Fruit fly (Drosophila melanogaster) whole organism, embryonic: Measurements from ENCODE around the gene ImpE1.
A peak's percentile ranks its signal among the peaks of the same experiment; 100 is the strongest.

Experiments
- Asciz ChIP-seq: fragments of 200-800 bp; sonication (Bioruptor generic); optimal IDR thresholded peaks from 2 replicates; lab custom pipeline; 2017; ENCODE audit warnings: missing biosample characterization, mild to moderate bottlenecking, missing genetic modification characterization, missing genetic modification reagents
- Bdp1 ChIP-seq: fragments of 200-800 bp; sonication (Bioruptor generic); optimal IDR thresholded peaks from 3 replicates; lab custom pipeline; 2016; ENCODE audit warnings: missing biosample characterization, missing genetic modification characterization
- BtbVII ChIP-seq: fragments of 200-800 bp; sonication (Bioruptor generic); optimal IDR thresholded peaks from 3 replicates; lab custom pipeline; 2017; ENCODE audit warnings: missing biosample characterization, mild to moderate bottlenecking, missing genetic modification characterization
- CG10147 ChIP-seq: fragments of 200-800 bp; sonication (Bioruptor generic); optimal IDR thresholded peaks from 2 replicates; lab custom pipeline; 2019; ENCODE audit warnings: missing biosample characterization, mild to moderate bottlenecking, missing genetic modification characterization, moderate library complexity
- CG10321 ChIP-seq: fragments of 200-800 bp; sonication (Bioruptor generic); IDR thresholded peaks from 2 replicates; pipeline ENCODE4 v1.3.6; 2022; ENCODE audit warnings: missing biosample characterization, missing genetic modification characterization
- CG12219 ChIP-seq: fragments of 200-800 bp; sonication (Bioruptor generic); optimal IDR thresholded peaks from 3 replicates; lab custom pipeline; 2018; ENCODE audit warnings: missing biosample characterization, mild to moderate bottlenecking, missing genetic modification characterization
- CG13287 ChIP-seq: fragments of 200-800 bp; sonication (Bioruptor generic); IDR thresholded peaks from 2 replicates; pipeline ENCODE4 v1.3.6; 2022; ENCODE audit warnings: missing biosample characterization, missing genetic modification characterization; ENCODE audit not compliant: partially characterized antibody
- CG14710 ChIP-seq: fragments of 200-800 bp; sonication (Bioruptor generic); optimal IDR thresholded peaks from 3 replicates; lab custom pipeline; 2019; ENCODE audit warnings: missing biosample characterization, mild to moderate bottlenecking, missing genetic modification characterization, moderate library complexity
- CG14860 ChIP-seq: fragments of 200-800 bp; sonication (Bioruptor generic); IDR thresholded peaks from 3 replicates; pipeline ENCODE4 v1.3.6; 2022; ENCODE audit warnings: missing biosample characterization, missing genetic modification characterization; ENCODE audit not compliant: partially characterized antibody
- CG18262 ChIP-seq: fragments of 200-800 bp; optimal IDR thresholded peaks from 3 replicates; lab custom pipeline; 2019; ENCODE audit warnings: missing biosample characterization, mild to moderate bottlenecking, missing genetic modification characterization, moderate library complexity
- CG30403 ChIP-seq: fragments of 200-800 bp; sonication (Bioruptor generic); optimal IDR thresholded peaks from 3 replicates; lab custom pipeline; 2016; ENCODE audit warnings: missing biosample characterization, missing genetic modification characterization
- CG32772 ChIP-seq: fragments of 200-800 bp; sonication (Bioruptor generic); IDR thresholded peaks from 2 replicates; pipeline ENCODE4 v1.3.6; 2022; ENCODE audit warnings: missing biosample characterization, missing genetic modification characterization
- CG33213 ChIP-seq: fragments of 200-800 bp; sonication (Bioruptor generic); optimal IDR thresholded peaks from 3 replicates; lab custom pipeline; 2016; ENCODE audit warnings: missing biosample characterization, missing genetic modification characterization
- CG3847 ChIP-seq: fragments of 200-800 bp; sonication (Bioruptor generic); IDR thresholded peaks from 2 replicates; pipeline ENCODE4 v1.3.6; 2022; ENCODE audit warnings: missing biosample characterization, missing genetic modification characterization
- CG7928 ChIP-seq: fragments of 200-800 bp; sonication (Bioruptor generic); optimal IDR thresholded peaks from 2 replicates; lab custom pipeline; 2017; ENCODE audit warnings: missing biosample characterization, mild to moderate bottlenecking, missing genetic modification characterization
- CG8388 ChIP-seq: fragments of 200-800 bp; sonication (Bioruptor generic); optimal IDR thresholded peaks from 2 replicates; lab custom pipeline; 2019; ENCODE audit warnings: missing biosample characterization, mild to moderate bottlenecking, missing genetic modification characterization, moderate library complexity
- CG8924 ChIP-seq: fragments of 200-800 bp; optimal IDR thresholded peaks from 3 replicates; lab custom pipeline; 2019; ENCODE audit warnings: missing biosample characterization, mild to moderate bottlenecking, missing genetic modification characterization, moderate library complexity
- CG9817 ChIP-seq: fragments of 200-800 bp; sonication (Bioruptor generic); optimal IDR thresholded peaks from 2 replicates; lab custom pipeline; 2018; ENCODE audit warnings: missing biosample characterization, mild to moderate bottlenecking, missing genetic modification characterization, moderate library complexity
- CHES-1-like ChIP-seq: fragments of 200-800 bp; sonication (Bioruptor generic); optimal IDR thresholded peaks from 2 replicates; lab custom pipeline; 2016; ENCODE audit warnings: missing biosample characterization, missing genetic modification characterization
- CoRest ChIP-seq: fragments of 200-800 bp; sonication (Bioruptor generic); optimal IDR thresholded peaks from 3 replicates; lab custom pipeline; 2018; ENCODE audit warnings: missing biosample characterization, mild to moderate bottlenecking, missing genetic modification characterization, moderate library complexity
- D19B ChIP-seq: fragments of 200-800 bp; sonication (Bioruptor generic); optimal IDR thresholded peaks from 2 replicates; lab custom pipeline; 2017; ENCODE audit warnings: missing biosample characterization, mild to moderate bottlenecking, missing genetic modification characterization
- Gug ChIP-seq: fragments of 200-800 bp; sonication (Bioruptor generic); IDR thresholded peaks from 4 replicates; pipeline ENCODE4 v1.3.6; 2022; ENCODE audit warnings: missing biosample characterization, missing genetic modification characterization
- HLH54F ChIP-seq: fragments of 200-800 bp; sonication (Bioruptor generic); optimal IDR thresholded peaks from 3 replicates; lab custom pipeline; 2016; ENCODE audit warnings: missing biosample characterization, missing genetic modification characterization
- Hsf ChIP-seq: fragments of 200-800 bp; sonication (Bioruptor generic); optimal IDR thresholded peaks from 3 replicates; lab custom pipeline; 2016; ENCODE audit warnings: missing biosample characterization, missing genetic modification characterization
- Lpt ChIP-seq: fragments of >200 bp; optimal IDR thresholded peaks from 2 replicates; lab custom pipeline; 2018; ENCODE audit warnings: missing biosample characterization, missing genetic modification characterization
- MBD-R2 ChIP-seq: fragments of 200-800 bp; sonication (Bioruptor generic); IDR thresholded peaks from 2 replicates; pipeline ENCODE4 v1.3.6; 2022; ENCODE audit warnings: missing biosample characterization, missing genetic modification characterization
- Mad ChIP-seq: fragments of 200-800 bp; sonication (Bioruptor generic); optimal IDR thresholded peaks from 2 replicates; lab custom pipeline; 2016; ENCODE audit warnings: missing biosample characterization, missing genetic modification characterization
- NC2β ChIP-seq: fragments of 200-800 bp; sonication (Bioruptor generic); optimal IDR thresholded peaks from 2 replicates; lab custom pipeline; 2016; ENCODE audit warnings: missing biosample characterization, missing genetic modification characterization
- Rx ChIP-seq: fragments of 200-800 bp; sonication (Bioruptor generic); IDR thresholded peaks from 2 replicates; pipeline ENCODE4 v1.3.6; 2022; ENCODE audit warnings: missing biosample characterization, missing genetic modification characterization
- al ChIP-seq: fragments of 200-800 bp; sonication (Bioruptor generic); IDR thresholded peaks from 2 replicates; pipeline ENCODE4 v1.3.6; 2022; ENCODE audit warnings: missing biosample characterization, missing genetic modification characterization
- ara ChIP-seq: fragments of 200-800 bp; sonication (Bioruptor generic); IDR thresholded peaks from 2 replicates; pipeline ENCODE4 v1.3.6; 2022; ENCODE audit warnings: missing biosample characterization, missing genetic modification characterization
- az2 ChIP-seq: fragments of 200-800 bp; sonication (Bioruptor generic); optimal IDR thresholded peaks from 3 replicates; lab custom pipeline; 2016; ENCODE audit warnings: missing biosample characterization, missing genetic modification characterization
- chif ChIP-seq, 2 experiments: fragments of 200-800 bp; sonication (Bioruptor generic); optimal IDR thresholded peaks; 3 replicates each; lab custom pipeline; 2016; ENCODE audit warnings: missing biosample characterization in 2 of 2, missing genetic modification characterization in 2 of 2
- chm ChIP-seq: fragments of 200-800 bp; sonication (Bioruptor generic); IDR thresholded peaks from 2 replicates; pipeline ENCODE4 v1.3.6; 2022; ENCODE audit warnings: missing biosample characterization, missing genetic modification characterization
- chn ChIP-seq: fragments of 200-800 bp; sonication (Bioruptor generic); optimal IDR thresholded peaks from 2 replicates; lab custom pipeline; 2016; ENCODE audit warnings: missing biosample characterization, missing genetic modification characterization
- cwo ChIP-seq: fragments of 200-800 bp; sonication (Bioruptor generic); optimal IDR thresholded peaks from 3 replicates; lab custom pipeline; 2017; ENCODE audit warnings: missing biosample characterization, missing genetic modification characterization, mild to moderate bottlenecking, moderate library complexity, missing genetic modification reagents
- da ChIP-seq: fragments of 200-800 bp; sonication (Bioruptor generic); optimal IDR thresholded peaks from 2 replicates; lab custom pipeline; 2016; ENCODE audit warnings: missing biosample characterization, missing genetic modification characterization
- gcm2 ChIP-seq: fragments of 200-800 bp; sonication (Bioruptor generic); optimal IDR thresholded peaks from 2 replicates; lab custom pipeline; 2016; ENCODE audit warnings: missing biosample characterization, missing genetic modification characterization
- grn ChIP-seq: fragments of 200-800 bp; sonication (Bioruptor generic); optimal IDR thresholded peaks from 3 replicates; lab custom pipeline; 2017; ENCODE audit warnings: missing biosample characterization, missing genetic modification characterization
- gt ChIP-seq: fragments of 200-800 bp; sonication (Bioruptor generic); IDR thresholded peaks from 2 replicates; pipeline ENCODE4 v1.3.6; 2022; ENCODE audit warnings: missing biosample characterization, missing genetic modification characterization
- lilli ChIP-seq: fragments of 200-800 bp; sonication (Bioruptor generic); optimal IDR thresholded peaks from 3 replicates; lab custom pipeline; 2016; ENCODE audit warnings: missing biosample characterization, missing genetic modification characterization
- pum ChIP-seq: fragments of 200-800 bp; sonication (Bioruptor generic); optimal IDR thresholded peaks from 2 replicates; lab custom pipeline; 2016; ENCODE audit warnings: missing biosample characterization, missing genetic modification characterization
- shn ChIP-seq: fragments of 200-800 bp; sonication (Bioruptor generic); optimal IDR thresholded peaks from 3 replicates; lab custom pipeline; 2016; ENCODE audit warnings: missing biosample characterization, missing genetic modification characterization
- tap ChIP-seq: fragments of 200-800 bp; optimal IDR thresholded peaks from 3 replicates; lab custom pipeline; 2019; ENCODE audit warnings: missing biosample characterization, mild to moderate bottlenecking, missing genetic modification characterization, moderate library complexity
- trh ChIP-seq: fragments of 200-800 bp; sonication (Bioruptor generic); optimal IDR thresholded peaks from 2 replicates; lab custom pipeline; 2016; ENCODE audit warnings: missing biosample characterization, missing genetic modification characterization
- zfh2 ChIP-seq: fragments of 200-800 bp; sonication (Bioruptor generic); optimal IDR thresholded peaks from 2 replicates; lab custom pipeline; 2016; ENCODE audit warnings: missing biosample characterization, missing genetic modification characterization

The ImpE1 gene

DNA sequence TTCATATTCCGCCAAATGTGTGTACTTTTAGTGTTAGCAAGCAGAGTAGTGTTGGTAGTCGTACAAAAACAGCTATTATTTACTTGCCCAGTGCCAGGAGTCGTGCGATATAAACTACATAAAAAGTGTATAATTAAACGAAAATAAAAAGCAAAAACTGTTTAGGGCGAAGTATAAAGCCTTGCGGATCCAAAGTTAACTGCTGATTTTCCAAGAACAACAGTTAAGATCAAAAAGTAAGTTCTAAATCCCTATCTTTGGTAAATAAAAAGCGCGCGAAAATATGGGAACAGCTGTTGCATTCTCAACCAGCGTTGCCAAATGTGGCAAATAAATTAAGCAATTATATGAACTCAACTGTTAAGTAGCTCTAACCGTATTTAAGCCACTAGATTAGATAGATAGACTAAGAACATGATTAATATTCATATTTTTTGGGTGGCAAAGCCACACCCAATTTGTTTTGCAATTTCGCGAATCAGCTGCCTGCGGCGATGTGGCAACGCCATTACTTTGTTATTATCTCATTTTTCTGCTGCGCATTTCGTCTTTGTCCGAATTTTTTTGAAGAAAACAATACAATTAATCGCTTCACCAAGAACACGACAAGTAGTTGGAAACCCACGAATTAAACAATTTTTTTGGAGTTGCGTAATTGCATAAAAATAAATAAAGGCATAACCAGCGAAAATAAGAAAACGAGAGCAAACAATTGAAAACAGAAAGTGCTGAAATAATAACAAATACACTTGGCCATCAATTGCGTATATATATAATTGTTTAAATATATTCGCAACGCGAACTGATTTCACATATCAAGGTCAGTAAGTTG is 31.7 kb upstream of the ImpE1 start, which contains the start of the genes Prim1 and CG7083 (continued):
- TF ChIP-seq CG18262 (tag; lab: Kevin White, UChicago) (peak; percentile 47), CG8924 (tag; lab: Kevin White, UChicago) (peak; percentile 49), CG9817 (peak; percentile 43), D19B (GFP tag; lab: Kevin White, UChicago) (no peak), az2 (GFP tag; lab: Kevin White, UChicago) (peak; percentile 63), Mad (GFP tag; lab: Kevin White, UChicago) (peak; percentile 53), CG13287 (GFP tag; lab: Robert Waterston, UW) (peak; percentile 43), CG8388 (GFP tag; lab: Kevin White, UChicago) (peak; percentile 51), gt (GFP tag; lab: Robert Waterston, UW) (no peak), Gug (GFP tag; lab: Robert Waterston, UW) (peak; percentile 23; the same call in 1 of the 4 replicates), gcm2 (GFP tag; lab: Kevin White, UChicago) (no peak), Lpt (no peak), MBD-R2 (GFP tag; lab: Robert Waterston, UW) (peak; percentile 67), da (GFP tag; lab: Kevin White, UChicago) (peak; percentile 43), chn (GFP tag; lab: Kevin White, UChicago) (peak; percentile 81), CHES-1-like (GFP tag; lab: Kevin White, UChicago) (peak; percentile 76), CG30403 (peak; percentile 68), pum (GFP tag; lab: Kevin White, UChicago) (peak; percentile 62), CoRest (peak; percentile 71), chif (GFP tag; optimal IDR thresholded peaks at IDR 0.05; lab: Kevin White, UChicago) (peak; percentile 51 to 60), CG10321 (GFP tag; lab: Robert Waterston, UW) (no peak), HLH54F (GFP tag; lab: Kevin White, UChicago) (peak; percentile 71), Hsf (peak; percentile 66), tap (peak; percentile 11), CG12219 (GFP tag; lab: Kevin White, UChicago) (peak; percentile 14), CG33213 (peak; percentile 32), Asciz (GFP tag; lab: Kevin White, UChicago) (peak; percentile 33)

DNA sequence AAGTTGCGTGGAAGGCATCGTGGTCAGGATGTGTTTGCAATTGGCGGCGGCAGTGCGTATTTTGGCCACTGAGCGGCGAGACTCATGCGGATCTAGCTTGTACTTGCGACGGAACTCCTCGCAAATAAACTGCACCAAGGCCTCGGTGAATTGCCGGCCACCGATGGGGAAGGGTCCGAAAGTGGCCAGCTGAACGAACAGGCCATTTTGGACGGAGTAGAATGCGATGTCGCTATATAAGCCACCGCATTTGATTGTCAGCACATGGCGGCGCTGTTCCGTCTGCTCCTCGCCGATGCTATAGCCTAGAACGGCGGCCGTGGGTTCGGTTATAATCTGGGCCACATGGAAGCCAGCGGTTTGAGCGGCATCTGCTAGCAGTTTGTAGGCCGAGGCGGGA is 27.0 kb upstream of the ImpE1 start:
- TF ChIP-seq chm (GFP tag; lab: Robert Waterston, UW): no peak
- no peak for TF ChIP-seq Bdp1 (GFP tag; lab: Kevin White, UChicago)

DNA sequence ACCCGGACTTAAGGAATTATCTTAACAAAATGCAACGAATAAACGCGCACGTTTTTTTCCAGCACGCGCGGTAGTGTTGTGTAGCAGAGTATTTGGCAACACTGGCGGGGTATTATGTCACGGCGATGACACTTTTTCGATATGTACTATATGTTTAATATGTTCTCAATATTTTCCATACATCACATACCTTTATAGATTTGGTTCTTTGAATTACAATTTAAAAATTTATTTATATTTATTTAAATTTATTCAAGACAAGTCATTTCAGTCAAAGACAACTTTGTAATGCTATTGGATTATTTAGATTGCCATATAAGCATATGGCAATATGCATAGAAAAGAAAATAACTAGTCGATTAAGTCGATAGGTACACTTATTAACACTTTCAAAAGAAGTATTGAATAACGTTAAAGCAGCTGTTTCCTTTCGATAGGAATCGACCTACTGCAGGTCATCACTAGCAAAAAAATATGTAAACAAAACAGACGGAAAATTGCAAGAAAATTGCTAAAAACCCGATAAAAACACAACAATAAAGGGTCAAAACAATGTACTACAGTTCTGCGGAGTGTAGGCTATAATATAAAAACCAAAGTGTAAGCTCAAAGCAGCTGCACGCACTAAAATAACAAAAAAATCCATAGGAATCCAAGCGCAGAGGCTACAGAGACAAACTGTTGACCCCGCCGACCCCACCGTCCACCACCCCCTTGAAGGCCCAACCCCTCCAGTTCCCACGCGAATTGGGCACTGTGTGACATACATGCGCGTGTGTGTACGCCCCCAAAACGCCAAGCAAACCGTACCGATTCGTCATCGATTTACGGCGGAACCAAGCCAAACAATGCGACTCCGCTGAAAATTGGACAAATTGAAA is 25.9 kb upstream of the ImpE1 start, which contains the start of the genes CG7182 and GAPcenA:
CG7182 (minus strand) TSS at position 283 of the 881 bp plus-strand sequence.
GAPcenA (plus strand) TSS at position 462 of the 881 bp plus-strand sequence.
- no peak for TF ChIP-seq grn (GFP tag; lab: Kevin White, UChicago)
- TF ChIP-seq NC2β (GFP tag; lab: Kevin White, UChicago): peak; percentile 2
- TF ChIP-seq CG3847 (GFP tag; lab: Robert Waterston, UW): peak; percentile 58; the same call in 1 of the 2 replicates
- peak; percentile 41 for TF ChIP-seq zfh2 (GFP tag; lab: Kevin White, UChicago)
- no peak for TF ChIP-seq ara (GFP tag; lab: Robert Waterston, UW)
- 0 out of 2 replicates have a peak, but pooled peaks have one; percentile 14 for TF ChIP-seq Rx (GFP tag; lab: Robert Waterston, UW)
- TF ChIP-seq CG10147 (GFP tag; lab: Kevin White, UChicago): peak; percentile 68
- no peak for TF ChIP-seq shn (GFP tag; lab: Kevin White, UChicago)
- TF ChIP-seq CG30403: peak; percentile 80
- peak; percentile 61 for TF ChIP-seq lilli
- no peak for TF ChIP-seq CG7928 (GFP tag; lab: Kevin White, UChicago)
- peak; percentile 33; the same call in 1 of the 2 replicates for TF ChIP-seq CG32772 (GFP tag; lab: Robert Waterston, UW)
- peak; percentile 66 for TF ChIP-seq BtbVII (GFP tag; lab: Kevin White, UChicago)
- TF ChIP-seq cwo (GFP tag; lab: Kevin White, UChicago): peak; percentile 63
- TF ChIP-seq trh (GFP tag; lab: Kevin White, UChicago): peak; percentile 20
- TF ChIP-seq CG14710 (tag; lab: Kevin White, UChicago): peak; percentile 90
- TF ChIP-seq CG14860 (GFP tag; lab: Robert Waterston, UW): peak; percentile 32; the same call in 1 of the 3 replicates
- peak; percentile 65 for TF ChIP-seq al (GFP tag; lab: Robert Waterston, UW)
